Worm (Caenorhabditis elegans) whole organism, L1 larva: ENCODE results near the gene F22B3.10.

ENCODE experiments used
- C34B4.2 ChIP-seq: sonication (generic microtip); optimal IDR thresholded peaks from 2 replicates; lab custom pipeline; 2017; ENCODE audit warnings: mild to moderate bottlenecking, missing genetic modification characterization, missing compliant biosample characterization
- F16B12.6 ChIP-seq: fragments of 150-350 bp; optimal IDR thresholded peaks from 2 replicates; lab custom pipeline; 2014; ENCODE audit warnings: missing biosample characterization, missing genetic modification characterization
- Y116A8C.19 ChIP-seq: sonication (generic microtip); optimal IDR thresholded peaks from 2 replicates; lab custom pipeline; 2016; ENCODE audit warnings: missing compliant biosample characterization, missing genetic modification characterization, borderline replicate concordance
- alr-1 ChIP-seq: fragments of 200-800 bp; sonication (Bioruptor generic); optimal IDR thresholded peaks from 2 replicates; lab custom pipeline; 2018; ENCODE audit warnings: borderline replicate concordance, mild to moderate bottlenecking, missing genetic modification characterization, missing compliant biosample characterization
- aly-2 ChIP-seq: fragments of 150-350 bp; optimal IDR thresholded peaks from 2 replicates; lab custom pipeline; 2014; ENCODE audit warnings: missing biosample characterization, missing genetic modification characterization
- blmp-1 ChIP-seq: fragments of 150-350 bp; optimal IDR thresholded peaks from 2 replicates; lab custom pipeline; 2014; ENCODE audit warnings: missing biosample characterization, missing genetic modification characterization
- ceh-63 ChIP-seq: fragments of 200-800 bp; sonication (Bioruptor generic); optimal IDR thresholded peaks from 2 replicates; lab custom pipeline; 2018; ENCODE audit warnings: mild to moderate bottlenecking, missing genetic modification characterization, missing compliant biosample characterization
- ceh-82 ChIP-seq, 3 experiments: fragments of 150-350 bp in 1 of 3; sonication (generic microtip) in 2 of 3; optimal IDR thresholded peaks; 2 replicates each; lab custom pipeline; 2014 to 2017; ENCODE audit warnings: missing biosample characterization in 3 of 3, missing genetic modification characterization in 3 of 3
- ceh-88 ChIP-seq: fragments of 200-800 bp; sonication (Bioruptor generic); IDR thresholded peaks from 2 replicates; pipeline ENCODE4 v1.3.6; 2022; ENCODE audit warnings: missing genetic modification characterization, missing compliant biosample characterization
- dpl-1 ChIP-seq, 3 experiments: fragments of 150-350 bp in 2 of 3; sonication (generic microtip) in 1 of 3; optimal IDR thresholded peaks; 2 replicates each; lab custom pipeline; 2014 to 2017; ENCODE audit warnings: missing biosample characterization in 3 of 3, missing genetic modification characterization in 3 of 3, missing genetic modification reagents in 3 of 3
- dsc-1 ChIP-seq: sonication (generic microtip); optimal IDR thresholded peaks from 2 replicates; lab custom pipeline; 2016; ENCODE audit warnings: mild to moderate bottlenecking, missing genetic modification characterization, missing compliant biosample characterization
- efl-3 ChIP-seq: fragments of 200-800 bp; sonication (Bioruptor generic); optimal IDR thresholded peaks from 2 replicates; lab custom pipeline; 2018; ENCODE audit warnings: mild to moderate bottlenecking, missing genetic modification characterization, missing compliant biosample characterization
- elt-2 ChIP-seq: sonication (generic microtip); optimal IDR thresholded peaks from 2 replicates; lab custom pipeline; 2016; ENCODE audit warnings: missing genetic modification characterization, mild to moderate bottlenecking, inconsistent platforms, missing compliant biosample characterization, missing genetic modification reagents
- elt-3 ChIP-seq, 6 experiments: fragments of 150-350 bp in 1 of 6; sonication (generic microtip); optimal IDR thresholded peaks; 2 replicates each; lab custom pipeline; 2017 to 2018; ENCODE audit warnings: missing biosample characterization in 6 of 6, missing genetic modification characterization in 6 of 6, inconsistent platforms in 1 of 6
- fkh-10 ChIP-seq: sonication (generic microtip); optimal IDR thresholded peaks from 2 replicates; lab custom pipeline; 2017; ENCODE audit warnings: missing biosample characterization, missing genetic modification reagents, missing genetic modification characterization
- fkh-8 ChIP-seq: sonication (generic microtip); optimal IDR thresholded peaks from 2 replicates; lab custom pipeline; 2016; ENCODE audit warnings: mild to moderate bottlenecking, missing genetic modification characterization, missing compliant biosample characterization
- fos-1 ChIP-seq: fragments of 150-350 bp; optimal IDR thresholded peaks from 2 replicates; lab custom pipeline; 2014; ENCODE audit warnings: missing biosample characterization, missing genetic modification characterization
- grh-1 ChIP-seq: fragments of 200-800 bp; sonication (Bioruptor generic); IDR thresholded peaks from 2 replicates; pipeline ENCODE4 v1.3.6; 2022; ENCODE audit warnings: missing genetic modification reagents, missing genetic modification characterization, missing compliant biosample characterization
- hlh-17 ChIP-seq: fragments of 200-800 bp; sonication (Bioruptor generic); optimal IDR thresholded peaks from 2 replicates; lab custom pipeline; 2018; ENCODE audit warnings: missing genetic modification characterization, mild to moderate bottlenecking, missing compliant biosample characterization, moderate library complexity, borderline replicate concordance
- hlh-4 ChIP-seq: sonication (generic microtip); optimal IDR thresholded peaks from 2 replicates; lab custom pipeline; 2016; ENCODE audit warnings: mild to moderate bottlenecking, missing genetic modification characterization, missing compliant biosample characterization
- irx-1 ChIP-seq: sonication (generic microtip); optimal IDR thresholded peaks from 2 replicates; lab custom pipeline; 2016; ENCODE audit warnings: missing genetic modification characterization, missing compliant biosample characterization
- isw-1 ChIP-seq: fragments of 200-800 bp; sonication (Bioruptor generic); IDR thresholded peaks from 2 replicates; pipeline ENCODE4 v1.3.6; 2022; ENCODE audit warnings: missing genetic modification characterization, missing compliant biosample characterization
- jun-1 ChIP-seq: fragments of 150-350 bp; optimal IDR thresholded peaks from 2 replicates; lab custom pipeline; 2014; ENCODE audit warnings: missing biosample characterization, missing genetic modification reagents, missing genetic modification characterization
- lin-13 ChIP-seq: fragments of 150-350 bp; optimal IDR thresholded peaks from 2 replicates; lab custom pipeline; 2014; ENCODE audit warnings: missing biosample characterization, missing genetic modification reagents, missing genetic modification characterization
- lin-14 ChIP-seq: fragments of 200-800 bp; sonication (Bioruptor generic); optimal IDR thresholded peaks from 2 replicates; lab custom pipeline; 2018; ENCODE audit warnings: mild to moderate bottlenecking, missing genetic modification characterization, moderate library complexity, missing compliant biosample characterization
- lir-3 ChIP-seq: sonication (generic microtip); optimal IDR thresholded peaks from 2 replicates; lab custom pipeline; 2016; ENCODE audit warnings: mild to moderate bottlenecking, missing genetic modification characterization, moderate library complexity, missing compliant biosample characterization; ENCODE audit not compliant: poor library complexity
- mab-9 ChIP-seq: fragments of 200-800 bp; sonication (Bioruptor generic); IDR thresholded peaks from 2 replicates; pipeline ENCODE4 v1.3.6; 2022; ENCODE audit warnings: missing genetic modification reagents, missing genetic modification characterization, missing compliant biosample characterization
- nhr-11 ChIP-seq: fragments of 150-350 bp; optimal IDR thresholded peaks from 2 replicates; lab custom pipeline; 2014; ENCODE audit warnings: missing biosample characterization, missing genetic modification characterization
- nhr-12 ChIP-seq: sonication (generic microtip); optimal IDR thresholded peaks from 2 replicates; lab custom pipeline; 2017; ENCODE audit warnings: missing biosample characterization, missing genetic modification characterization
- nhr-19 ChIP-seq: fragments of 200-800 bp; sonication (Bioruptor generic); conservative IDR thresholded peaks from 2 replicates; pipeline ENCODE4 v1.3.6; 2022; ENCODE audit warnings: missing genetic modification characterization, missing compliant biosample characterization
- nhr-28 ChIP-seq: fragments of 150-350 bp; optimal IDR thresholded peaks from 2 replicates; lab custom pipeline; 2014; ENCODE audit warnings: missing biosample characterization, missing genetic modification characterization
- nhr-47 ChIP-seq: sonication (generic microtip); optimal IDR thresholded peaks from 2 replicates; lab custom pipeline; 2016; ENCODE audit warnings: mild to moderate bottlenecking, missing genetic modification characterization, moderate library complexity, missing compliant biosample characterization
- nhr-71 ChIP-seq: sonication (generic microtip); optimal IDR thresholded peaks from 2 replicates; lab custom pipeline; 2016; ENCODE audit warnings: mild to moderate bottlenecking, missing genetic modification characterization, moderate library complexity, missing compliant biosample characterization
- nhr-77 ChIP-seq: fragments of 150-350 bp; optimal IDR thresholded peaks from 2 replicates; lab custom pipeline; 2014; ENCODE audit warnings: missing biosample characterization, missing genetic modification characterization
- pqm-1 ChIP-seq: sonication (generic microtip); optimal IDR thresholded peaks from 3 replicates; lab custom pipeline; 2017; ENCODE audit warnings: missing biosample characterization, missing genetic modification characterization
- rnt-1 ChIP-seq: sonication (generic microtip); optimal IDR thresholded peaks from 2 replicates; lab custom pipeline; 2016; ENCODE audit warnings: mild to moderate bottlenecking, missing genetic modification characterization, moderate library complexity, missing compliant biosample characterization
- snu-23 ChIP-seq: sonication (generic microtip); optimal IDR thresholded peaks from 2 replicates; lab custom pipeline; 2016; ENCODE audit warnings: missing genetic modification characterization, missing compliant biosample characterization
- sup-37 ChIP-seq: fragments of 200-800 bp; sonication (Bioruptor generic); optimal IDR thresholded peaks from 2 replicates; lab custom pipeline; 2018; ENCODE audit warnings: mild to moderate bottlenecking, missing genetic modification characterization, missing compliant biosample characterization
- tlp-1 ChIP-seq: fragments of 150-350 bp; optimal IDR thresholded peaks from 2 replicates; lab custom pipeline; 2014; ENCODE audit warnings: missing biosample characterization, missing genetic modification characterization
- unc-30 ChIP-seq: sonication (generic microtip); optimal IDR thresholded peaks from 2 replicates; lab custom pipeline; 2017; ENCODE audit warnings: missing biosample characterization, missing genetic modification characterization
- unc-62 ChIP-seq: fragments of 150-350 bp; optimal IDR thresholded peaks from 2 replicates; lab custom pipeline; 2014; ENCODE audit warnings: missing biosample characterization, missing genetic modification reagents, missing genetic modification characterization
- unc-86 ChIP-seq: sonication (generic microtip); optimal IDR thresholded peaks from 2 replicates; lab custom pipeline; 2016; ENCODE audit warnings: missing genetic modification characterization, missing compliant biosample characterization
- zip-4 ChIP-seq: fragments of 200-800 bp; sonication (Bioruptor generic); optimal IDR thresholded peaks from 2 replicates; lab custom pipeline; 2018; ENCODE audit warnings: mild to moderate bottlenecking, missing genetic modification characterization, moderate library complexity, missing compliant biosample characterization
- ztf-11 ChIP-seq, 2 experiments: sonication (generic microtip); optimal IDR thresholded peaks; 2 replicates each; lab custom pipeline; 2016 to 2017; ENCODE audit warnings: missing genetic modification characterization in 2 of 2, missing biosample characterization in 1 of 2, missing compliant biosample characterization in 1 of 2
- ztf-4 ChIP-seq: fragments of 150-350 bp; optimal IDR thresholded peaks from 2 replicates; lab custom pipeline; 2014; ENCODE audit warnings: missing biosample characterization, missing genetic modification characterization

F22B3.10 gene

DNA sequence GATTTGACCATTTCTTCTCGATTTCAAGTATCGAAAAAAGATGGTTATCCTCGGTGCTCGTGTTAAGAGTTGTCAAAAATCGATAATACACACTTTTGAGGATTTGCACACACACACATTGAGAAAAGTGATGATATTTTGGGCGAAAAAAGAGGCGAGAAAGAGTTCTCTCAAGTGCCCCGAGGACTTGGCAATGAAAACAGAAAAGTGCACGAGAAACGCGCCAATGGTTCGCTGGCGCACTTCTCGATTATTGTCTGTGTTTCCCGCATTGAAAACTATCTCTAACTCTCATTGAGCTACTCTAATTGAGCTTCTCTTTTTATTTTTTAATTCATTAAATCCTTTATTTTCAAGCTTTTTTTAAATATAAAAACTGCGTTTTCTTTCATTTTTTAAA is 18.9 kb upstream of the F22B3.10 start (continued):
- TF ChIP-seq mab-9 = no peak
- no peak for TF ChIP-seq blmp-1 (tag; lab: Kevin White, UChicago)
- no peak for TF ChIP-seq ceh-63 (GFP tag; lab: Kevin White, UChicago)
- peak; percentile 38 for TF ChIP-seq F16B12.6 (tag; lab: Kevin White, UChicago)
- TF ChIP-seq efl-3 = no peak
- peak; percentile 91 for TF ChIP-seq lin-14 (GFP tag; lab: Kevin White, UChicago)
- TF ChIP-seq irx-1 (tag; lab: Kevin White, UChicago) = peak; percentile 58
- peak; percentile 52 for TF ChIP-seq isw-1 (GFP tag; lab: Robert Waterston, UW)
- no peak for TF ChIP-seq elt-2 (tag; lab: Kevin White, UChicago)
- TF ChIP-seq hlh-17 (GFP tag; lab: Kevin White, UChicago) = no peak
- TF ChIP-seq dpl-1 (GFP tag; optimal IDR thresholded peaks at IDR 0.05; lab: Kevin White, UChicago) = peak; percentile 66 to 76 (median 73)
- peak; percentile 44 for TF ChIP-seq fkh-8
- TF ChIP-seq lin-13 (GFP tag; lab: Kevin White, UChicago) = peak; percentile 45
- no peak for TF ChIP-seq nhr-28
- TF ChIP-seq nhr-47 (tag; lab: Kevin White, UChicago) = peak; percentile 80
- no peak for TF ChIP-seq tlp-1 (tag; lab: Kevin White, UChicago)
- TF ChIP-seq lir-3 = no peak
- peak; percentile 74 for TF ChIP-seq dsc-1
- TF ChIP-seq unc-30 = no peak
- TF ChIP-seq ceh-88 (GFP tag; lab: Robert Waterston, UW) = no peak
- peak; percentile 21 for TF ChIP-seq fos-1 (tag; lab: Kevin White, UChicago)
- peak; percentile 17 for TF ChIP-seq sup-37 (GFP tag; lab: Kevin White, UChicago)
- TF ChIP-seq nhr-11 (tag; lab: Kevin White, UChicago) = no peak
- TF ChIP-seq Y116A8C.19 (tag; lab: Kevin White, UChicago) = no peak
- peak; percentile 76 for TF ChIP-seq nhr-19 (GFP tag; lab: Robert Waterston, UW)
- TF ChIP-seq jun-1 (tag; lab: Kevin White, UChicago) = peak; percentile 45
- peak in 1 of 6 experiments; percentile 37 for TF ChIP-seq elt-3 (tag; optimal IDR thresholded peaks at IDR 0.05; lab: Kevin White, UChicago)
- no peak for TF ChIP-seq unc-62 (GFP tag; lab: Kevin White, UChicago)
- TF ChIP-seq ztf-11 (tag; optimal IDR thresholded peaks at IDR 0.05; lab: Kevin White, UChicago) = no peak
- peak; percentile 57 for TF ChIP-seq unc-86 (tag; lab: Kevin White, UChicago)
- TF ChIP-seq rnt-1 (tag; lab: Kevin White, UChicago) = peak; percentile 87
- TF ChIP-seq snu-23 = peak; percentile 79
- no peak for TF ChIP-seq pqm-1 (tag; lab: Kevin White, UChicago)
- no peak for TF ChIP-seq C34B4.2 (tag; lab: Kevin White, UChicago)
- no peak for TF ChIP-seq alr-1 (tag; lab: Kevin White, UChicago)
- TF ChIP-seq nhr-71 (tag; lab: Kevin White, UChicago) = peak; percentile 86
- peak; percentile 15 for TF ChIP-seq zip-4 (GFP tag; lab: Kevin White, UChicago)
- no peak for TF ChIP-seq hlh-4
- no peak for TF ChIP-seq nhr-12 (tag; lab: Kevin White, UChicago)
- TF ChIP-seq ceh-82 (tag; optimal IDR thresholded peaks at IDR 0.05; lab: Kevin White, UChicago) = peak; percentile 60 to 87 (median 87)
- peak; percentile 57 for TF ChIP-seq fkh-10 (GFP tag; lab: Kevin White, UChicago)
- peak; percentile 58 for TF ChIP-seq aly-2 (tag; lab: Kevin White, UChicago)
- no peak for TF ChIP-seq grh-1 (GFP tag; lab: Robert Waterston, UW)
- TF ChIP-seq ztf-4 (tag; lab: Kevin White, UChicago) = no peak
- peak; percentile 42 for TF ChIP-seq nhr-77 (tag; lab: Kevin White, UChicago)
